Worm (Caenorhabditis elegans): ENCODE data around the gene C25F9.5.

C25F9.5 gene

DNA sequence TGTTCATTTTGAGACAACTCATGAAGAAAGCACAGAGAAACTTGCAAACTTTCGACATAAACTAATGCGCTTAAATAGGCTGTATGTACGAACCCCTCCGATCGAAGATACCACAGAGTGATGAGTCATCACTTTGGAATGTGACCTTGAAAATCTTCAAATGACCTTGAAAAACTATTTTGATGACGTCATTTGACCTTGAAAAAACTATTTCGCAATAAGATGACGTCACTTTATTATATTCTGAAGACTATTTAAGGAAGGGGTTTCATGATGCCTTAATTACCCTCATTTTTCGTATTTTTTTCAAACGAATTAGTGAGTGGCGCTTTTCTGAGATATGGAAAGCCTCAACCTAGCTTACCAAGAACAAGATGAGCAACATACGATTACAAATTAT, 10.5 kb upstream of the C25F9.5 start, which contains the start of gene C25F9.2:
Gene C25F9.2 (plus strand): TSS at position 341 of the 400 bp plus-strand sequence.
- TF ChIP-seq nhr-2 (tag; optimal IDR thresholded peaks at IDR 0.05) (no peak), nhr-12 (tag; optimal IDR thresholded peaks at IDR 0.05) (no peak), elt-1 (tag; optimal IDR thresholded peaks at IDR 0.05; ENCODE audit: borderline replicate concordance, insufficient read depth) (no peak), zip-8 (tag; optimal IDR thresholded peaks at IDR 0.05) (peak; percentile 99), hlh-1 (tag; optimal IDR thresholded peaks at IDR 0.05) (no peak), mls-2 (tag; optimal IDR thresholded peaks at IDR 0.05) (no peak)

DNA sequence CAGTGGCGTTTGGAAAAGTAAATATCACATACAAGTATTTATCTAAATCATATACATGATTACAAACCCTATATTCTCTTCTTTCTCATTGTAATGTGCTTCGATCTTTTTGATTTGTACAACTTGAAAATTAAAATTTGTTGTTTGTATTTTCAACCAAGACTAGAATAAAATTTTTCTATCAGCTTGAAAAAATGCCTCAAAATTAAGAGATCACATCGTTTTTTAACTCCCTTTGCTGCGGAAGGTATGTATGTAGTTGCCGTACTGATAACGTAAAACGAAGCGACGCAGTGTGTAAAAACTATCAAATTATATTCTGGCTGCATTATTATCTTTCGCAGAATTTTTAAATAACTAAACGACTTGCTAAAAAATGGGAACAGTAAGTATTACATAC, 7.2 kb upstream of the C25F9.5 start, which contains the start of gene C25F9.15:
Gene C25F9.15 (plus strand): TSS at position 301 of the 400 bp plus-strand sequence.
- TF ChIP-seq M03D4.4 (tag; optimal IDR thresholded peaks at IDR 0.05) (no peak), nhr-76 (tag; optimal IDR thresholded peaks at IDR 0.05) (no peak), hlh-1 (tag; optimal IDR thresholded peaks at IDR 0.05) (no peak), snpc-4 (tag; optimal IDR thresholded peaks at IDR 0.05) (no peak), elt-1 (tag; optimal IDR thresholded peaks at IDR 0.05; ENCODE audit: borderline replicate concordance, insufficient read depth) (no peak), unc-39 (tag; optimal IDR thresholded peaks at IDR 0.05) (no peak), blmp-1 (tag; optimal IDR thresholded peaks at IDR 0.05) (no peak)

DNA sequence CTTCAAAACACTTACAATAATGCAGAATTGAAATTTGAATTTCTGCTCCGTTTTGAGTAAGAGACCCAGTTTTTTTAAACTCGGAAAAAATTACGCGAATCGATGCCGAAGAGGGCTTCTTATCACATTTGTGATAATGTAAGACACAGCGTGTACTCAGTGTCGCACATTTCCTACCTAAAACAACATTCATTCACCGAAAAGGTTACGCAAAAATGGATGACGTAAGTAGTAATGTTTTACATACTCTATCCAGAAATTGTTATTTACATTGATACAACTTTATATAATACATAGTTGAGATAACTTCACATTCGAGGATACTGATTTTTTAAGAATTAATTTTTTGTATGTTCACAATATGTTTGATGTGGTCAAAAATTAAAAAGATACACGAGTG, 5.8 kb upstream of the C25F9.5 start, which contains the start of the genes C25F9.4 and C25F9.9:
Gene C25F9.4 (minus strand): TSS at position 101 of the 400 bp plus-strand sequence.
Gene C25F9.9 (plus strand): TSS at position 137 of the 400 bp plus-strand sequence.
- no peak for TF ChIP-seq M03D4.4 (tag; optimal IDR thresholded peaks at IDR 0.05)

DNA sequence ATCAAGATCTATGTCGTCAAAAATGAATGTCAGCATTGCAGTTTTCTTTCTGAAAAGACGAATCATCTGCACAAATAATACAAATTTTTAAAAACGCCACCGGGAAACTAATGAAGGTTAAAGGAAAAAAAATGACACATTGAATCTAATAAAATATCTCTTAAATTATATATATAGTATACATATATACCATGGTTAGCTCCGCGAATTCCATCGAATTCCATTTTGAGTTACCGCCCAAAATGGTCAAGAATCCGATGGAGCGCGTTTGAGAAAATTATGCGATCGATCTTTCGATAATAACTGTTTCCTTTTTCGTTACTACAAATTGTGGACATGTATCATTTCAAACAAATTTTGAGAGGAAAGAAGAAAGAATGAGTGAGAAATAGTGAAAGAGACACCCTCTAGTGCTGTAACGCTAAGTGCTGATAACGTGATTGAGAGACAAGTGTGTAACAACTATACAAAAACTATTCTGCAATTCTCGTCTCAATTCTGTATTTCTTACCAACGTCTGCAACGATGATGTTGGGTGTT, 5.3 kb downstream of the C25F9.5 start, which contains the start of the genes C25F9.6 and C25F9.10:
Gene C25F9.6 (minus strand): TSS at position 51 of the 540 bp plus-strand sequence.
Gene C25F9.10 (plus strand): TSS at position 454 of the 540 bp plus-strand sequence.
- TF ChIP-seq lsy-2 (tag; optimal IDR thresholded peaks at IDR 0.05) (no peak), pha-4 (tag; optimal IDR thresholded peaks at IDR 0.05) (no peak), ceh-39 (tag; optimal IDR thresholded peaks at IDR 0.05) (no peak), nhr-12 (tag; optimal IDR thresholded peaks at IDR 0.05) (no peak), ham-2 (GFP tag; optimal IDR thresholded peaks at IDR 0.05) (no peak), lin-32 (GFP tag; optimal IDR thresholded peaks at IDR 0.05) (no peak), sptf-1 (tag; optimal IDR thresholded peaks at IDR 0.05) (no peak), nhr-2 (tag; optimal IDR thresholded peaks at IDR 0.05) (no peak), sem-2 (GFP tag; optimal IDR thresholded peaks at IDR 0.05) (no peak), bed-3 (GFP tag; optimal IDR thresholded peaks at IDR 0.05) (no peak), zip-8 (tag; optimal IDR thresholded peaks at IDR 0.05) (no peak), unc-62 (GFP tag; optimal IDR thresholded peaks at IDR 0.05) (no peak), ztf-11 (tag; optimal IDR thresholded peaks at IDR 0.05) (no peak), ceh-43 (GFP tag; optimal IDR thresholded peaks at IDR 0.05) (no peak), lin-13 (tag; optimal IDR thresholded peaks at IDR 0.05) (no peak), drap-1 (GFP tag; optimal IDR thresholded peaks at IDR 0.05) (no peak), ceh-83 (GFP tag; optimal IDR thresholded peaks at IDR 0.05) (no peak), unc-39 (tag; optimal IDR thresholded peaks at IDR 0.05) (no peak), nhr-76 (tag; optimal IDR thresholded peaks at IDR 0.05) (no peak), flh-1 (GFP tag; optimal IDR thresholded peaks at IDR 0.05) (no peak)

DNA sequence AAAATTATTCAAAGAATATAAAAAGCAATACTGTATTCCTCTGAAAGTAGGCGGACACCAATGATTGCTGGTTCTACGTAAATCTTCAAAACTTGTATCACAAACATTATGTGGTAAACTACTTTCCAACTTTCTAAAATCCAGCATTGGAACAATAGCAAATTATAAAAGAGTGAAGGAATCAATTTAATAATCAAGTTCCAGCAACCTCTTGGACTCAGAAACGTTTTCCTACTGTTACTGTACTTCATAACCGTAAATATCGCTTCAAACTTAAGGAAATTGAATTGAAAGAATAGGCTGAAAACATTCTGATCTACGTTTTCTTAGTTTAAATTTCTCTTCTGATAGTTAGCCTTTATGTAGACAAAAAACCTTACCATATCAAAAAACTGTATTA, 7.0 kb downstream of the C25F9.5 start:
- no peak for TF ChIP-seq nhr-28 (tag; optimal IDR thresholded peaks at IDR 0.05)
- TF ChIP-seq unc-120 (tag; optimal IDR thresholded peaks at IDR 0.05; ENCODE audit: poor library complexity, severe bottlenecking), result no peak
- TF ChIP-seq unc-39 (tag; optimal IDR thresholded peaks at IDR 0.05), result no peak
- no peak for TF ChIP-seq mls-2 (tag; optimal IDR thresholded peaks at IDR 0.05)
- no peak for TF ChIP-seq elt-3 (tag; optimal IDR thresholded peaks at IDR 0.05)
- TF ChIP-seq tbx-8 (GFP tag; optimal IDR thresholded peaks at IDR 0.05), result no peak

DNA sequence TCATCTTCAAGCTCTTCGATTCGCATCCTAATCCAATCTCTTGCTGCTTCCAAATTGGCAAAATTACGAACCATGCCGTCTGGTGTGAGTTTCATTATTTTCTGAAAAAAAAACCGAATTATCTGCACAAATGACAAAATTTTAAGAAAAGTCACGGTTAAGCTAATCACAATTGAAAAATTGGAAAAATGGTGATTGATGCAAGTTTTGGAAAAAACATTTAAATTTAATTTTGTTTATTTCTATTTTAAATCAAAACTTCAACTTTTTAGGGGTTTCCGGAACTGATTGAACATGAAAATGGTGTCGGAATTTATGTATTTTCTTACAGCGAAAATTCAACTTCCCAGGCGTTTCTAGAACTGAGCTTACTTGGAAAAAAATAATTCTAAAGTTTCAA, 7.8 kb downstream of the C25F9.5 start, which contains the start of gene C25F9.12:
Gene C25F9.12 (minus strand): TSS at position 101 of the 400 bp plus-strand sequence.
- TF ChIP-seq lin-32 (GFP tag; optimal IDR thresholded peaks at IDR 0.05) (no peak), hlh-1 (tag; optimal IDR thresholded peaks at IDR 0.05) (no peak), M03D4.4 (tag; optimal IDR thresholded peaks at IDR 0.05) (no peak), unc-120 (tag; optimal IDR thresholded peaks at IDR 0.05; ENCODE audit: poor library complexity, severe bottlenecking) (no peak), lsy-2 (tag; optimal IDR thresholded peaks at IDR 0.05) (no peak), unc-39 (tag; optimal IDR thresholded peaks at IDR 0.05) (no peak), nhr-28 (tag; optimal IDR thresholded peaks at IDR 0.05) (no peak), mep-1 (tag; optimal IDR thresholded peaks at IDR 0.05) (no peak), nhr-12 (tag; optimal IDR thresholded peaks at IDR 0.05) (no peak), sptf-1 (tag; optimal IDR thresholded peaks at IDR 0.05) (no peak), ham-2 (GFP tag; optimal IDR thresholded peaks at IDR 0.05) (no peak), ceh-83 (GFP tag; optimal IDR thresholded peaks at IDR 0.05) (no peak), nhr-237 (tag; optimal IDR thresholded peaks at IDR 0.05) (no peak), ztf-11 (tag; optimal IDR thresholded peaks at IDR 0.05) (no peak), elt-1 (tag; optimal IDR thresholded peaks at IDR 0.05; ENCODE audit: borderline replicate concordance, insufficient read depth) (no peak), zip-8 (tag; optimal IDR thresholded peaks at IDR 0.05) (no peak), lin-13 (tag; optimal IDR thresholded peaks at IDR 0.05) (no peak), blmp-1 (tag; optimal IDR thresholded peaks at IDR 0.05) (no peak), elt-3 (tag; optimal IDR thresholded peaks at IDR 0.05) (no peak)

Measured in whole organism, mixed stage, embryonic.